Worm (Caenorhabditis elegans) whole organism, L3 larva: Measurements from ENCODE around the gene Y54G2A.37.

Experiments used
- hmg-11 ChIP-seq: sonication (generic microtip); optimal IDR thresholded peaks from 2 replicates; lab custom pipeline; 2016; ENCODE audit warnings: missing genetic modification characterization, missing compliant biosample characterization
- nfya-1 ChIP-seq: sonication (generic microtip); optimal IDR thresholded peaks from 2 replicates; lab custom pipeline; 2017; ENCODE audit warnings: missing genetic modification characterization, mild to moderate bottlenecking, missing compliant biosample characterization, antibody characterized with exemption, moderate library complexity; ENCODE audit not compliant: insufficient read depth
- nhr-28 ChIP-seq: fragments of 150-350 bp; optimal IDR thresholded peaks from 2 replicates; lab custom pipeline; 2014; ENCODE audit warnings: missing biosample characterization, missing genetic modification characterization
- nhr-77 ChIP-seq: fragments of 150-350 bp; optimal IDR thresholded peaks from 2 replicates; lab custom pipeline; 2014; ENCODE audit warnings: missing biosample characterization, missing genetic modification characterization
- ztf-11 ChIP-seq: fragments of 150-350 bp; optimal IDR thresholded peaks from 2 replicates; lab custom pipeline; 2014; ENCODE audit warnings: missing biosample characterization, missing genetic modification characterization

ce11 chrIV:2801004-2801403, 19.5 kb upstream of the Y54G2A.37 start:
- peak; percentile 16 for TF ChIP-seq hmg-11
- TF ChIP-seq nhr-77 (tag; lab: Kevin White, UChicago): no peak
- no peak for TF ChIP-seq ztf-11 (tag; lab: Kevin White, UChicago)
- TF ChIP-seq nfya-1 (tag; lab: Kevin White, UChicago): peak; percentile 16
- TF ChIP-seq nhr-28 (tag; lab: Kevin White, UChicago): no peak
